Worm (Caenorhabditis elegans): ENCODE results near the gene nlp-60.
A peak's percentile ranks its signal among the peaks of the same experiment; 100 is the strongest.

- TF ChIP-seq nhr-76 (tag; optimal IDR thresholded peaks at IDR 0.05): no peak
- TF ChIP-seq ceh-28 (tag; optimal IDR thresholded peaks at IDR 0.05): no peak
- no peak for TF ChIP-seq tra-1 (GFP tag; IDR thresholded peaks at IDR 0.05)
- no peak for TF ChIP-seq Y75B8A.6 (GFP tag; IDR thresholded peaks at IDR 0.05)
- no peak for TF ChIP-seq zip-11 (GFP tag; IDR thresholded peaks at IDR 0.05)
- TF ChIP-seq pqm-1 (tag; optimal IDR thresholded peaks at IDR 0.05): no peak
- TF ChIP-seq nhr-25 (tag; optimal IDR thresholded peaks at IDR 0.05; ENCODE audit: borderline replicate concordance, insufficient read depth): no peak
- TF ChIP-seq nhr-6 (tag; optimal IDR thresholded peaks at IDR 0.05): no peak
- no peak for TF ChIP-seq nhr-28 (tag; optimal IDR thresholded peaks at IDR 0.05)
- TF ChIP-seq unc-62 (GFP tag; optimal IDR thresholded peaks at IDR 0.05 in 1 of 2): peak in 1 of 2 experiments; percentile 93
- no peak for TF ChIP-seq unc-62 (tag; optimal IDR thresholded peaks at IDR 0.05)
Measured at ce11 chrIV:8708046-8708445, 28.9 kb upstream of the nlp-60 start.
